Worm (Caenorhabditis elegans) whole organism, mixed stage, embryonic: ENCODE data around the gene F14E5.2.

Source experiments
- blmp-1 ChIP-seq: fragments of 150-350 bp; optimal IDR thresholded peaks from 2 replicates; lab custom pipeline; 2014; ENCODE audit warnings: missing biosample characterization, missing genetic modification characterization
- ceh-39 ChIP-seq: fragments of 150-350 bp; optimal IDR thresholded peaks from 2 replicates; lab custom pipeline; 2014; ENCODE audit warnings: missing biosample characterization, missing genetic modification characterization
- ces-1 ChIP-seq: fragments of 150-350 bp; optimal IDR thresholded peaks from 2 replicates; lab custom pipeline; 2014; ENCODE audit warnings: missing biosample characterization, missing genetic modification reagents, missing genetic modification characterization
- flh-1 ChIP-seq: fragments of 200-800 bp; sonication (Bioruptor generic); optimal IDR thresholded peaks from 2 replicates; lab custom pipeline; 2018; ENCODE audit warnings: mild to moderate bottlenecking, missing genetic modification characterization, moderate library complexity, missing compliant biosample characterization
- lsy-2 ChIP-seq: fragments of 150-350 bp; optimal IDR thresholded peaks from 2 replicates; lab custom pipeline; 2014; ENCODE audit warnings: missing biosample characterization, missing genetic modification characterization
- mep-1 ChIP-seq: fragments of 150-350 bp; optimal IDR thresholded peaks from 2 replicates; lab custom pipeline; 2017; ENCODE audit warnings: missing biosample characterization, missing genetic modification reagents, missing genetic modification characterization, inconsistent platforms
- nhr-12 ChIP-seq: fragments of 150-350 bp; optimal IDR thresholded peaks from 2 replicates; lab custom pipeline; 2014; ENCODE audit warnings: missing biosample characterization, missing genetic modification characterization
- nhr-237 ChIP-seq: fragments of 150-350 bp; optimal IDR thresholded peaks from 2 replicates; lab custom pipeline; 2014; ENCODE audit warnings: missing biosample characterization, missing genetic modification characterization
- nhr-76 ChIP-seq: sonication (generic microtip); optimal IDR thresholded peaks from 2 replicates; lab custom pipeline; 2017; ENCODE audit warnings: missing biosample characterization, missing genetic modification characterization
- pha-4 ChIP-seq: fragments of 150-350 bp; optimal IDR thresholded peaks from 2 replicates; lab custom pipeline; 2018; ENCODE audit warnings: missing biosample characterization, missing genetic modification reagents, missing genetic modification characterization
- snpc-4 ChIP-seq: fragments of 150-350 bp; optimal IDR thresholded peaks from 2 replicates; lab custom pipeline; 2014; ENCODE audit warnings: missing biosample characterization, missing genetic modification characterization
- unc-39 ChIP-seq: fragments of 150-350 bp; optimal IDR thresholded peaks from 2 replicates; lab custom pipeline; 2014; ENCODE audit warnings: missing biosample characterization, missing genetic modification characterization

DNA sequence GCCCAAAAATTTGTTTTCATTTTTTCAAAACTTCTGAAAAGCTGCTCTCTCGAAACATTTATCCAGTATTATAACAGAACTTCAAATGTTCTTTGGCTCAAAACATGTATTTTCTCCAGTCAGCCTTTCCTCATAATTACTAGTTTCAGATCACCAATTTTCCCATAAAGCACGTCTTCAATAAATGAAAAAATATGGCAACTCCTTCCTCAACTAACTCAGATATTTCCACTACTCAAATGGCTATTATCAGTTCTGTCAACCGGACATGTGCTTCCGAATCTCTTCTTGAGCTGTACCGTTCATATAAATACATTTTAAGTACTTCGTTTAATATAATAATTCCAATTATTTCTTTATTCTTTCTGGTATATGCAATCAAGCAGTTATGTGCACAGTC, 21.2 kb downstream of the F14E5.2 start, which contains the start of gene sra-13:
- TF ChIP-seq snpc-4 (tag; lab: Kevin White, UChicago) = no peak
- no peak for TF ChIP-seq nhr-76 (tag; lab: Kevin White, UChicago)
- TF ChIP-seq mep-1 (tag; lab: Kevin White, UChicago) = no peak
- no peak for TF ChIP-seq blmp-1 (tag; lab: Kevin White, UChicago)
- TF ChIP-seq nhr-12 (tag; lab: Kevin White, UChicago) = no peak
- TF ChIP-seq ces-1 (GFP tag; lab: Kevin White, UChicago) = no peak
- no peak for TF ChIP-seq unc-39
- TF ChIP-seq pha-4 (tag; lab: Kevin White, UChicago) = no peak
- TF ChIP-seq flh-1 (GFP tag; lab: Kevin White, UChicago) = no peak
- no peak for TF ChIP-seq lsy-2 (tag; lab: Kevin White, UChicago)
- TF ChIP-seq ceh-39 = no peak
- TF ChIP-seq nhr-237 = no peak
